Worm (Caenorhabditis elegans): ENCODE results near the gene Y66D12A.8.

- TF ChIP-seq lin-39 (tag; optimal IDR thresholded peaks at IDR 0.05) (no peak), fos-1 (tag; optimal IDR thresholded peaks at IDR 0.05) (no peak), snpc-4 (tag; optimal IDR thresholded peaks at IDR 0.05) (no peak), nhr-12 (tag; optimal IDR thresholded peaks at IDR 0.05) (no peak), unc-55 (GFP tag; optimal IDR thresholded peaks at IDR 0.05) (no peak), ZK546.5 (tag; optimal IDR thresholded peaks at IDR 0.05) (no peak), ceh-82 (tag; optimal IDR thresholded peaks at IDR 0.05) (no peak), unc-62 (GFP tag; optimal IDR thresholded peaks at IDR 0.05) (no peak), sem-4 (tag; optimal IDR thresholded peaks at IDR 0.05) (no peak), nhr-25 (tag; optimal IDR thresholded peaks at IDR 0.05) (no peak), nhr-11 (tag; optimal IDR thresholded peaks at IDR 0.05) (no peak), skn-1 (tag; optimal IDR thresholded peaks at IDR 0.05) (no peak), ama-1 (optimal IDR thresholded peaks at IDR 0.05) (no peak)
Observed at ce11 chrIII:11581372-11581771, 7.4 kb downstream of the Y66D12A.8 start, which contains the start of the genes Y66D12A.6 and ceh-92.

All from whole organism, L2 larva.